Worm (Caenorhabditis elegans): ENCODE results near the gene W04G3.10.

- TF ChIP-seq elt-1 (tag; optimal IDR thresholded peaks at IDR 0.05) (no peak), aly-2 (tag; optimal IDR thresholded peaks at IDR 0.05) (no peak), fkh-10 (GFP tag; optimal IDR thresholded peaks at IDR 0.05) (no peak), nhr-28 (tag; optimal IDR thresholded peaks at IDR 0.05) (no peak), pqm-1 (tag; optimal IDR thresholded peaks at IDR 0.05) (no peak), ztf-11 (tag; optimal IDR thresholded peaks at IDR 0.05) (no peak), fos-1 (tag; optimal IDR thresholded peaks at IDR 0.05) (no peak), nfya-1 (tag; optimal IDR thresholded peaks at IDR 0.05; ENCODE audit: insufficient read depth) (no peak), nhr-237 (tag; optimal IDR thresholded peaks at IDR 0.05) (no peak), jun-1 (tag; optimal IDR thresholded peaks at IDR 0.05) (no peak), unc-62 (GFP tag; optimal IDR thresholded peaks at IDR 0.05) (no peak), daf-12 (tag; optimal IDR thresholded peaks at IDR 0.05) (no peak)
These were observed 36.4 kb upstream of the W04G3.10 start for ce11 chrX:11114420-11114819.

Measured in whole organism, L3 larva.